Worm (Caenorhabditis elegans) whole organism, young adult: ENCODE results near the gene Y41D4A.6.

Source experiments
- K11D2.4 ChIP-seq: fragments of 200-800 bp; sonication (Bioruptor generic); IDR thresholded peaks from 2 replicates; pipeline ENCODE4 v1.3.6; 2022; ENCODE audit warnings: missing genetic modification reagents, missing genetic modification characterization, missing compliant biosample characterization
- ZK185.1 ChIP-seq: sonication (generic microtip); optimal IDR thresholded peaks from 2 replicates; lab custom pipeline; 2016; ENCODE audit warnings: mild to moderate bottlenecking, missing genetic modification characterization, missing compliant biosample characterization; ENCODE audit not compliant: poor library complexity, severe bottlenecking
- aptf-3 ChIP-seq: fragments of 200-800 bp; sonication (Bioruptor generic); IDR thresholded peaks from 2 replicates; pipeline ENCODE4 v1.3.6; 2022; ENCODE audit warnings: missing genetic modification characterization, missing compliant biosample characterization
- attf-6 ChIP-seq: fragments of 200-800 bp; sonication (Bioruptor generic); IDR thresholded peaks from 2 replicates; pipeline ENCODE4 v1.3.6; 2022; ENCODE audit warnings: missing genetic modification reagents, missing genetic modification characterization, missing compliant biosample characterization
- ceh-79 ChIP-seq: sonication (generic microtip); optimal IDR thresholded peaks from 2 replicates; lab custom pipeline; 2017; ENCODE audit warnings: mild to moderate bottlenecking, missing genetic modification characterization, missing compliant biosample characterization
- hlh-26 ChIP-seq: fragments of 200-800 bp; sonication (Bioruptor generic); conservative IDR thresholded peaks from 2 replicates; pipeline ENCODE4 v1.3.6; 2022; ENCODE audit warnings: missing genetic modification reagents, missing genetic modification characterization, missing compliant biosample characterization
- hsf-1 ChIP-seq: fragments of 200-800 bp; sonication (Bioruptor generic); IDR thresholded peaks from 2 replicates; pipeline ENCODE4 v1.3.6; 2022; ENCODE audit warnings: missing genetic modification reagents, missing genetic modification characterization, missing compliant biosample characterization
- tlf-1 ChIP-seq: fragments of 200-800 bp; sonication (Bioruptor generic); optimal IDR thresholded peaks from 2 replicates; lab custom pipeline; 2018; ENCODE audit warnings: mild to moderate bottlenecking, missing genetic modification characterization, missing compliant biosample characterization
- unc-130 ChIP-seq: sonication (generic microtip); optimal IDR thresholded peaks from 2 replicates; lab custom pipeline; 2016; ENCODE audit warnings: missing genetic modification reagents, missing genetic modification characterization, missing compliant biosample characterization
- unc-62 ChIP-seq: fragments of 150-350 bp; optimal IDR thresholded peaks from 2 replicates; lab custom pipeline; 2014; ENCODE audit warnings: missing biosample characterization, missing genetic modification reagents, missing genetic modification characterization

DNA sequence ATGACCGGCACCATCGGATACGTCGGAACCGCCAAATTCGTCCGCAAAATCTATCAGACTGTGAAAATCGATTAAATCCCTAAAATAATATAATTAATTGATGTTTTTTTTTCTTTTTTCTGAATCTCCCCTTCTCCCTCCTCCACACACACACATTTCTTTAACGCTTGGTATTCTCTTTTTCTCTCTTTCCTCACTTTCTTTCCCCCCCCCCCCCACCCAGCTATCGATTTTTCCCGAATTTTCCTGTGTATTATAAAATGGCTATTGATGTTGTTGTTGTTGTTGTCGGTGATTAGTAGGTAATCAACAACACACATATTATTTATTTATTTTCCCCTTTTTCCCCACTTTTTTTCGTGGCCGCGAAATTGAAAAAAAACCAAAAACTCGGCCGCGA lies 5.9 kb upstream of the Y41D4A.6 start:
- no peak for TF ChIP-seq unc-130
- TF ChIP-seq K11D2.4 (GFP tag; lab: Robert Waterston, UW): 0 out of 2 replicates have a peak, but pooled peaks have one; percentile 27
- no peak for TF ChIP-seq aptf-3 (GFP tag; lab: Robert Waterston, UW)
- no peak for TF ChIP-seq unc-62 (GFP tag; lab: Kevin White, UChicago)
- TF ChIP-seq attf-6: no peak
- TF ChIP-seq tlf-1 (GFP tag; lab: Kevin White, UChicago): no peak
- no peak for TF ChIP-seq ZK185.1
- no peak for TF ChIP-seq ceh-79 (tag; lab: Kevin White, UChicago)
- no peak for TF ChIP-seq hlh-26 (GFP tag; lab: Robert Waterston, UW)
- TF ChIP-seq hsf-1 (GFP tag; lab: Robert Waterston, UW): no peak
